Fruit fly (Drosophila melanogaster) whole organism, embryonic: ENCODE results near the gene eEF1delta.

Source experiments
- Blimp-1 ChIP-seq: fragments of 200-800 bp; sonication (Bioruptor generic); optimal IDR thresholded peaks from 3 replicates; lab custom pipeline; 2018; ENCODE audit warnings: missing biosample characterization, missing genetic modification characterization, mild to moderate bottlenecking, moderate library complexity, missing genetic modification reagents
- CG10366 ChIP-seq: fragments of 200-800 bp; sonication (Bioruptor generic); IDR thresholded peaks from 2 replicates; pipeline ENCODE4 v1.3.6; 2022; ENCODE audit warnings: missing biosample characterization, missing genetic modification characterization
- CG10654 ChIP-seq: fragments of 200-800 bp; sonication (Bioruptor generic); optimal IDR thresholded peaks from 2 replicates; lab custom pipeline; 2016; ENCODE audit warnings: missing biosample characterization, missing genetic modification characterization
- CG11560 ChIP-seq: fragments of 200-800 bp; sonication (Bioruptor generic); IDR thresholded peaks from 3 replicates; pipeline ENCODE4 v1.3.6; 2022; ENCODE audit warnings: missing biosample characterization, missing genetic modification characterization
- CG13287 ChIP-seq: fragments of 200-800 bp; sonication (Bioruptor generic); IDR thresholded peaks from 2 replicates; pipeline ENCODE4 v1.3.6; 2022; ENCODE audit warnings: missing biosample characterization, missing genetic modification characterization; ENCODE audit not compliant: partially characterized antibody
- CG13894 ChIP-seq: fragments of 200-800 bp; sonication (Bioruptor generic); optimal IDR thresholded peaks from 3 replicates; lab custom pipeline; 2018; ENCODE audit warnings: missing biosample characterization, mild to moderate bottlenecking, missing genetic modification characterization, moderate library complexity
- CG15696 ChIP-seq: fragments of 200-800 bp; sonication (Bioruptor generic); optimal IDR thresholded peaks from 2 replicates; lab custom pipeline; 2019; ENCODE audit warnings: missing biosample characterization, mild to moderate bottlenecking, missing genetic modification characterization, moderate library complexity
- CG16813 ChIP-seq: fragments of 200-800 bp; sonication (Bioruptor generic); IDR thresholded peaks from 3 replicates; pipeline ENCODE4 v1.3.6; 2022; ENCODE audit warnings: missing biosample characterization, missing genetic modification characterization; ENCODE audit not compliant: partially characterized antibody
- CG17361 ChIP-seq: fragments of 200-800 bp; sonication (Bioruptor generic); IDR thresholded peaks from 3 replicates; pipeline ENCODE4 v1.3.6; 2022; ENCODE audit warnings: missing biosample characterization, missing genetic modification characterization
- CG17802 ChIP-seq: fragments of 200-800 bp; sonication (Bioruptor generic); optimal IDR thresholded peaks from 2 replicates; lab custom pipeline; 2018; ENCODE audit warnings: missing biosample characterization, mild to moderate bottlenecking, missing genetic modification characterization, moderate library complexity
- CG17912 ChIP-seq: fragments of 200-800 bp; sonication (Bioruptor generic); optimal IDR thresholded peaks from 2 replicates; lab custom pipeline; 2018; ENCODE audit warnings: missing biosample characterization, mild to moderate bottlenecking, missing genetic modification characterization
- CG1792 ChIP-seq: fragments of 200-800 bp; sonication (Bioruptor generic); optimal IDR thresholded peaks from 2 replicates; lab custom pipeline; 2016; ENCODE audit warnings: missing biosample characterization, missing genetic modification characterization
- CG30431 ChIP-seq: fragments of 200-800 bp; sonication (Bioruptor generic); optimal IDR thresholded peaks from 2 replicates; lab custom pipeline; 2017; ENCODE audit warnings: missing biosample characterization, missing genetic modification characterization
- CG3407 ChIP-seq: fragments of 200-800 bp; sonication (Bioruptor generic); optimal IDR thresholded peaks from 2 replicates; lab custom pipeline; 2018; ENCODE audit warnings: missing biosample characterization, mild to moderate bottlenecking, missing genetic modification characterization
- CG7928 ChIP-seq: fragments of 200-800 bp; sonication (Bioruptor generic); optimal IDR thresholded peaks from 2 replicates; lab custom pipeline; 2017; ENCODE audit warnings: missing biosample characterization, mild to moderate bottlenecking, missing genetic modification characterization
- CG7987 ChIP-seq: fragments of 200-800 bp; sonication (Bioruptor generic); optimal IDR thresholded peaks from 2 replicates; lab custom pipeline; 2018; ENCODE audit warnings: missing biosample characterization, mild to moderate bottlenecking, missing genetic modification characterization, moderate library complexity
- CG9797 ChIP-seq: fragments of 200-800 bp; sonication (Bioruptor generic); optimal IDR thresholded peaks from 3 replicates; lab custom pipeline; 2018; ENCODE audit warnings: missing biosample characterization, mild to moderate bottlenecking, missing genetic modification characterization
- D19A ChIP-seq: fragments of 200-800 bp; optimal IDR thresholded peaks from 3 replicates; lab custom pipeline; 2019; ENCODE audit warnings: missing biosample characterization, mild to moderate bottlenecking, missing genetic modification characterization, moderate library complexity
- Dfd ChIP-seq, 2 experiments: fragments of >200 bp; optimal IDR thresholded peaks; 2 replicates each; lab custom pipeline; 2017; ENCODE audit warnings: missing biosample characterization in 2 of 2, missing genetic modification characterization in 2 of 2
- Dref ChIP-seq: fragments of 200-800 bp; sonication (Bioruptor generic); IDR thresholded peaks from 2 replicates; pipeline ENCODE4 v1.3.6; 2022; ENCODE audit warnings: missing biosample characterization, missing genetic modification characterization
- HmgZ ChIP-seq: fragments of 200-800 bp; sonication (Bioruptor generic); optimal IDR thresholded peaks from 2 replicates; lab custom pipeline; 2018; ENCODE audit warnings: missing biosample characterization, mild to moderate bottlenecking, missing genetic modification characterization
- Hmx ChIP-seq: fragments of 200-800 bp; sonication (Bioruptor generic); optimal IDR thresholded peaks from 2 replicates; lab custom pipeline; 2016; ENCODE audit warnings: missing biosample characterization, missing genetic modification characterization
- Ptx1 ChIP-seq: fragments of 200-800 bp; sonication (Bioruptor generic); IDR thresholded peaks from 2 replicates; pipeline ENCODE4 v1.3.6; 2022; ENCODE audit warnings: missing biosample characterization, missing genetic modification characterization
- Rx ChIP-seq: fragments of 200-800 bp; sonication (Bioruptor generic); IDR thresholded peaks from 2 replicates; pipeline ENCODE4 v1.3.6; 2022; ENCODE audit warnings: missing biosample characterization, missing genetic modification characterization
- Sin3A ChIP-seq: fragments of >200 bp; optimal IDR thresholded peaks from 2 replicates; lab custom pipeline; 2018
- Sox100B ChIP-seq: fragments of 200-800 bp; sonication (Bioruptor generic); optimal IDR thresholded peaks from 3 replicates; lab custom pipeline; 2018; ENCODE audit warnings: missing biosample characterization, mild to moderate bottlenecking, missing genetic modification characterization
- Taf1 ChIP-seq: fragments of 200-800 bp; sonication (Bioruptor generic); IDR thresholded peaks from 2 replicates; pipeline ENCODE4 v1.3.6; 2022; ENCODE audit warnings: missing biosample characterization, missing genetic modification characterization
- cas ChIP-seq: fragments of 200-800 bp; sonication (Bioruptor generic); IDR thresholded peaks from 2 replicates; pipeline ENCODE4 v1.3.6; 2022; ENCODE audit warnings: missing biosample characterization, missing genetic modification characterization
- chm ChIP-seq: fragments of 200-800 bp; sonication (Bioruptor generic); IDR thresholded peaks from 2 replicates; pipeline ENCODE4 v1.3.6; 2022; ENCODE audit warnings: missing biosample characterization, missing genetic modification characterization
- crc ChIP-seq: fragments of 200-800 bp; sonication (Bioruptor generic); optimal IDR thresholded peaks from 2 replicates; lab custom pipeline; 2016; ENCODE audit warnings: missing biosample characterization, missing genetic modification characterization
- da ChIP-seq: fragments of 200-800 bp; sonication (Bioruptor generic); optimal IDR thresholded peaks from 2 replicates; lab custom pipeline; 2016; ENCODE audit warnings: missing biosample characterization, missing genetic modification characterization
- gem ChIP-seq: fragments of 200-800 bp; sonication (Bioruptor generic); optimal IDR thresholded peaks from 2 replicates; lab custom pipeline; 2019; ENCODE audit warnings: missing biosample characterization, mild to moderate bottlenecking, missing genetic modification characterization, moderate library complexity
- hth ChIP-seq: fragments of >200 bp; optimal IDR thresholded peaks from 2 replicates; lab custom pipeline; 2017; ENCODE audit warnings: inconsistent platforms
- mirr ChIP-seq: fragments of 200-800 bp; sonication (Bioruptor generic); optimal IDR thresholded peaks from 3 replicates; lab custom pipeline; 2018; ENCODE audit warnings: missing biosample characterization, mild to moderate bottlenecking, missing genetic modification characterization
- pita ChIP-seq: fragments of 200-800 bp; sonication (Bioruptor generic); optimal IDR thresholded peaks from 2 replicates; lab custom pipeline; 2017; ENCODE audit warnings: missing biosample characterization, mild to moderate bottlenecking, missing genetic modification characterization
- pnt ChIP-seq: fragments of 200-800 bp; sonication (Bioruptor generic); optimal IDR thresholded peaks from 3 replicates; lab custom pipeline; 2016; ENCODE audit warnings: missing biosample characterization, missing genetic modification characterization
- pzg ChIP-seq: fragments of 200-800 bp; sonication (Bioruptor generic); optimal IDR thresholded peaks from 3 replicates; lab custom pipeline; 2018; ENCODE audit warnings: missing biosample characterization, mild to moderate bottlenecking, missing genetic modification characterization, moderate library complexity
- sd ChIP-seq: fragments of 200-800 bp; sonication (Bioruptor generic); optimal IDR thresholded peaks from 3 replicates; lab custom pipeline; 2018; ENCODE audit warnings: missing biosample characterization, mild to moderate bottlenecking, missing genetic modification characterization, moderate library complexity
- sens ChIP-seq: fragments of 200-800 bp; sonication (Bioruptor generic); peaks from one replicate; lab custom pipeline; 2016; ENCODE audit warnings: missing biosample characterization, missing genetic modification characterization
- shn ChIP-seq: fragments of 200-800 bp; sonication (Bioruptor generic); optimal IDR thresholded peaks from 3 replicates; lab custom pipeline; 2016; ENCODE audit warnings: missing biosample characterization, missing genetic modification characterization
- sim ChIP-seq: fragments of 200-800 bp; sonication (Bioruptor generic); IDR thresholded peaks from 2 replicates; pipeline ENCODE4 v1.3.6; 2022; ENCODE audit warnings: missing biosample characterization, missing genetic modification characterization
- slou ChIP-seq: fragments of 200-800 bp; sonication (Bioruptor generic); optimal IDR thresholded peaks from 3 replicates; lab custom pipeline; 2016; ENCODE audit warnings: missing biosample characterization, missing genetic modification characterization
- tll ChIP-seq, 2 experiments: fragments of 200-800 bp in 1 of 2; fragments of >200 bp in 1 of 2; sonication (Bioruptor generic) in 1 of 2; optimal IDR thresholded peaks; 2 replicates each; lab custom pipeline; 2017 to 2019; ENCODE audit warnings: missing biosample characterization in 2 of 2, missing genetic modification characterization in 2 of 2, mild to moderate bottlenecking in 1 of 2, moderate library complexity in 1 of 2
- tup ChIP-seq: fragments of 200-800 bp; sonication (Bioruptor generic); optimal IDR thresholded peaks from 2 replicates; lab custom pipeline; 2016; ENCODE audit warnings: missing biosample characterization, mild to moderate bottlenecking, missing genetic modification characterization, moderate library complexity
- usp ChIP-seq: fragments of >200 bp; optimal IDR thresholded peaks from 2 replicates; lab custom pipeline; 2017; ENCODE audit warnings: missing biosample characterization, missing genetic modification characterization
- vvl ChIP-seq: fragments of 200-800 bp; sonication (Bioruptor generic); IDR thresholded peaks from 2 replicates; pipeline ENCODE4 v1.3.6; 2022; ENCODE audit warnings: missing biosample characterization, missing genetic modification characterization
- z ChIP-seq: fragments of 200-800 bp; sonication (Bioruptor generic); IDR thresholded peaks from 3 replicates; pipeline ENCODE4 v1.3.6; 2022; ENCODE audit warnings: missing biosample characterization, missing genetic modification characterization
- zf30C ChIP-seq: fragments of 200-800 bp; sonication (Bioruptor generic); optimal IDR thresholded peaks from 3 replicates; lab custom pipeline; 2018; ENCODE audit warnings: missing biosample characterization, mild to moderate bottlenecking, missing genetic modification characterization

The eEF1delta gene

dm6 chr2L:10231510-10231909, 797 bp upstream of the eEF1delta start, which contains the start of gene ova (continued):
- TF ChIP-seq pzg (peak; percentile 26), Dref (GFP tag; lab: Robert Waterston, UW) (peak; percentile 55), pita (GFP tag; lab: Kevin White, UChicago) (no peak), pnt (no peak), da (GFP tag; lab: Kevin White, UChicago) (no peak), CG11560 (tag; lab: Robert Waterston, UW) (peak; percentile 85; the same call in 2 of the 3 replicates), CG17802 (tag; lab: Kevin White, UChicago) (peak; percentile 91), gem (no peak)
- TF ChIP-seq, all 482 proteins: peak for 15

dm6 chr2L:10232827-10233226, 520 bp downstream of the eEF1delta start:
- TF ChIP-seq sens (peak; percentile 48), shn (GFP tag; lab: Kevin White, UChicago) (no peak), CG3407 (GFP tag; lab: Kevin White, UChicago) (no peak), D19A (tag; lab: Kevin White, UChicago) (peak; percentile 62), CG16813 (GFP tag; lab: Robert Waterston, UW) (no peak), Ptx1 (GFP tag; lab: Robert Waterston, UW) (no peak), usp (GFP tag; lab: Kevin White, UChicago) (no peak), CG9797 (GFP tag; lab: Kevin White, UChicago) (no peak), Dfd (GFP tag; optimal IDR thresholded peaks at IDR 0.05; lab: Kevin White, UChicago) (no peak), Hmx (GFP tag; lab: Kevin White, UChicago) (peak; percentile 11)
- TF ChIP-seq, all 482 proteins: peak for 3

- TF ChIP-seq CG1792 (no peak), CG17912 (GFP tag; lab: Kevin White, UChicago) (peak; percentile 22), Rx (GFP tag; lab: Robert Waterston, UW) (no peak), CG10654 (GFP tag; lab: Kevin White, UChicago) (no peak), Sox100B (peak; percentile 10), crc (GFP tag; lab: Kevin White, UChicago) (peak; percentile 6), HmgZ (tag; lab: Kevin White, UChicago) (peak; percentile 54), Blimp-1 (GFP tag; lab: Kevin White, UChicago) (no peak), CG17361 (GFP tag; lab: Robert Waterston, UW) (no peak), hth (lab: Kevin White, UChicago) (no peak), zf30C (GFP tag; lab: Kevin White, UChicago) (no peak), CG7928 (GFP tag; lab: Kevin White, UChicago) (no peak), chm (GFP tag; lab: Robert Waterston, UW) (no peak), Taf1 (GFP tag; lab: Robert Waterston, UW) (no peak), CG10366 (GFP tag; lab: Robert Waterston, UW) (no peak), CG15696 (tag; lab: Kevin White, UChicago) (peak; percentile 34), vvl (no peak), CG13287 (GFP tag; lab: Robert Waterston, UW) (no peak), sim (GFP tag; lab: Robert Waterston, UW) (no peak), tll (GFP tag; optimal IDR thresholded peaks at IDR 0.05; lab: Kevin White, UChicago) (peak in 1 of 2 experiments; percentile 26), mirr (peak; percentile 95), CG30431 (GFP tag; lab: Kevin White, UChicago) (no peak), cas (no peak), sd (tag; lab: Kevin White, UChicago) (peak; percentile 52), CG13894 (tag; lab: Kevin White, UChicago) (no peak), tup (GFP tag; lab: Kevin White, UChicago) (no peak), CG7987 (peak; percentile 33), Sin3A (no peak), slou (no peak), z (GFP tag; lab: Robert Waterston, UW) (no peak)
Observed at dm6 chr2L:10237725-10238446, 5.6 kb downstream of the eEF1delta start, which contains the start of gene mthl15. Gene mthl15, minus strand, starts transcription at chr2L:10238317.
